Worm (Caenorhabditis elegans) whole organism, late embryonic: Measurements from ENCODE around the gene ZC443.4.
A peak's percentile ranks its signal among the peaks of the same experiment; 100 is the strongest.

Source experiments
- F13H6.1 ChIP-seq: sonication (generic microtip); optimal IDR thresholded peaks from 2 replicates; lab custom pipeline; 2016; ENCODE audit warnings: missing genetic modification characterization, missing compliant biosample characterization
- K02D7.2 ChIP-seq: sonication (generic microtip); optimal IDR thresholded peaks from 2 replicates; lab custom pipeline; 2017; ENCODE audit warnings: mild to moderate bottlenecking, missing genetic modification characterization, missing compliant biosample characterization
- T23F11.4 ChIP-seq: fragments of 200-800 bp; sonication (Bioruptor generic); optimal IDR thresholded peaks from 2 replicates; lab custom pipeline; 2018; ENCODE audit warnings: mild to moderate bottlenecking, missing genetic modification characterization, missing compliant biosample characterization
- Y22D7AL.16 ChIP-seq: sonication (generic microtip); optimal IDR thresholded peaks from 2 replicates; lab custom pipeline; 2016; ENCODE audit warnings: missing genetic modification characterization, missing compliant biosample characterization
- ama-1 ChIP-seq: fragments of 150-350 bp; optimal IDR thresholded peaks from 2 replicates; lab custom pipeline; 2014
- ceh-14 ChIP-seq: sonication (generic microtip); optimal IDR thresholded peaks from 2 replicates; lab custom pipeline; 2016; ENCODE audit warnings: missing genotype, missing genetic modification characterization, missing compliant biosample characterization
- ceh-18 ChIP-seq: sonication (generic microtip); optimal IDR thresholded peaks from 2 replicates; lab custom pipeline; 2016; ENCODE audit warnings: missing genetic modification characterization, missing compliant biosample characterization
- ceh-19 ChIP-seq: fragments of 200-800 bp; sonication (Bioruptor generic); optimal IDR thresholded peaks from 2 replicates; lab custom pipeline; 2018; ENCODE audit warnings: mild to moderate bottlenecking, missing genetic modification characterization, missing compliant biosample characterization
- ceh-2 ChIP-seq: sonication (generic microtip); optimal IDR thresholded peaks from 2 replicates; lab custom pipeline; 2016; ENCODE audit warnings: missing genotype, missing genetic modification characterization, missing compliant biosample characterization
- ceh-22 ChIP-seq: sonication (generic microtip); optimal IDR thresholded peaks from 2 replicates; lab custom pipeline; 2017; ENCODE audit warnings: missing biosample characterization, missing genetic modification characterization
- ceh-24 ChIP-seq: sonication (generic microtip); optimal IDR thresholded peaks from 2 replicates; lab custom pipeline; 2016; ENCODE audit warnings: mild to moderate bottlenecking, missing genetic modification characterization, missing compliant biosample characterization
- ceh-31 ChIP-seq: sonication (generic microtip); optimal IDR thresholded peaks from 2 replicates; lab custom pipeline; 2016; ENCODE audit warnings: missing genetic modification characterization, missing compliant biosample characterization
- ceh-34 ChIP-seq: sonication (generic microtip); optimal IDR thresholded peaks from 2 replicates; lab custom pipeline; 2016; ENCODE audit warnings: mild to moderate bottlenecking, missing genetic modification characterization, missing compliant biosample characterization
- ceh-48 ChIP-seq: sonication (generic microtip); optimal IDR thresholded peaks from 2 replicates; lab custom pipeline; 2016; ENCODE audit warnings: missing genetic modification characterization, inconsistent platforms, missing compliant biosample characterization
- ceh-9 ChIP-seq: sonication (generic microtip); optimal IDR thresholded peaks from 2 replicates; lab custom pipeline; 2016; ENCODE audit warnings: mild to moderate bottlenecking, missing genetic modification characterization, inconsistent platforms, missing compliant biosample characterization
- che-1 ChIP-seq: sonication (generic microtip); optimal IDR thresholded peaks from 2 replicates; lab custom pipeline; 2016; ENCODE audit warnings: mild to moderate bottlenecking, missing genetic modification characterization, missing compliant biosample characterization
- dmd-4 ChIP-seq: sonication (generic microtip); optimal IDR thresholded peaks from 2 replicates; lab custom pipeline; 2016; ENCODE audit warnings: borderline replicate concordance, missing genetic modification characterization, missing compliant biosample characterization
- elt-2 ChIP-seq: sonication (generic microtip); optimal IDR thresholded peaks from 2 replicates; lab custom pipeline; 2016; ENCODE audit warnings: missing genetic modification reagents, missing genetic modification characterization, missing compliant biosample characterization
- fax-1 ChIP-seq: sonication (generic microtip); optimal IDR thresholded peaks from 2 replicates; lab custom pipeline; 2016; ENCODE audit warnings: missing genotype, missing genetic modification characterization, missing compliant biosample characterization
- gmeb-2 ChIP-seq: sonication (generic microtip); optimal IDR thresholded peaks from 2 replicates; lab custom pipeline; 2016; ENCODE audit warnings: missing genetic modification characterization, inconsistent platforms, missing compliant biosample characterization
- lim-6 ChIP-seq: sonication (generic microtip); optimal IDR thresholded peaks from 2 replicates; lab custom pipeline; 2016; ENCODE audit warnings: missing genetic modification characterization, missing compliant biosample characterization
- madf-2 ChIP-seq: sonication (generic microtip); optimal IDR thresholded peaks from 2 replicates; lab custom pipeline; 2017; ENCODE audit warnings: missing genetic modification characterization, missing compliant biosample characterization
- nfya-1 ChIP-seq: sonication (generic microtip); optimal IDR thresholded peaks from 2 replicates; lab custom pipeline; 2017; ENCODE audit warnings: missing genetic modification characterization, mild to moderate bottlenecking, missing compliant biosample characterization, antibody characterized with exemption, moderate library complexity
- nhr-11 ChIP-seq: fragments of 150-350 bp; optimal IDR thresholded peaks from 2 replicates; lab custom pipeline; 2014; ENCODE audit warnings: missing biosample characterization, missing genetic modification characterization
- nhr-232 ChIP-seq: sonication (generic microtip); optimal IDR thresholded peaks from 2 replicates; lab custom pipeline; 2016; ENCODE audit warnings: missing genetic modification characterization, missing compliant biosample characterization
- npax-4 ChIP-seq: sonication (generic microtip); optimal IDR thresholded peaks from 2 replicates; lab custom pipeline; 2016; ENCODE audit warnings: missing genetic modification characterization, missing compliant biosample characterization
- pag-3 ChIP-seq: sonication (generic microtip); optimal IDR thresholded peaks from 2 replicates; lab custom pipeline; 2016; ENCODE audit warnings: missing compliant biosample characterization, missing genetic modification characterization, borderline replicate concordance
- pat-9 ChIP-seq: fragments of 200-800 bp; sonication (Bioruptor generic); optimal IDR thresholded peaks from 2 replicates; lab custom pipeline; 2018; ENCODE audit warnings: mild to moderate bottlenecking, missing genetic modification characterization, moderate library complexity, missing compliant biosample characterization
- pax-1 ChIP-seq: fragments of 150-350 bp; optimal IDR thresholded peaks from 2 replicates; lab custom pipeline; 2014; ENCODE audit warnings: missing biosample characterization, missing genetic modification characterization
- pqm-1 ChIP-seq: sonication (generic microtip); optimal IDR thresholded peaks from 2 replicates; lab custom pipeline; 2016; ENCODE audit warnings: missing genetic modification characterization, missing compliant biosample characterization
- pros-1 ChIP-seq: fragments of 150-350 bp; optimal IDR thresholded peaks from 2 replicates; lab custom pipeline; 2014; ENCODE audit warnings: missing biosample characterization, missing genetic modification reagents, missing genetic modification characterization
- ref-2 ChIP-seq: sonication (generic microtip); optimal IDR thresholded peaks from 2 replicates; lab custom pipeline; 2016; ENCODE audit warnings: missing genetic modification characterization, missing compliant biosample characterization
- rnt-1 ChIP-seq: sonication (generic microtip); optimal IDR thresholded peaks from 2 replicates; lab custom pipeline; 2016; ENCODE audit warnings: missing genetic modification characterization, missing compliant biosample characterization
- sox-2 ChIP-seq: fragments of 200-800 bp; sonication (Bioruptor generic); IDR thresholded peaks from 2 replicates; pipeline ENCODE4 v1.3.6; 2022; ENCODE audit warnings: missing genetic modification reagents, missing genetic modification characterization, missing compliant biosample characterization
- sox-4 ChIP-seq: sonication (generic microtip); optimal IDR thresholded peaks from 2 replicates; lab custom pipeline; 2017; ENCODE audit warnings: mild to moderate bottlenecking, missing genetic modification characterization, inconsistent platforms, missing compliant biosample characterization
- ttx-3 ChIP-seq: sonication (generic microtip); optimal IDR thresholded peaks from 2 replicates; lab custom pipeline; 2016; ENCODE audit warnings: missing genetic modification reagents, missing genetic modification characterization, missing compliant biosample characterization

ZC443.4 gene

DNA sequence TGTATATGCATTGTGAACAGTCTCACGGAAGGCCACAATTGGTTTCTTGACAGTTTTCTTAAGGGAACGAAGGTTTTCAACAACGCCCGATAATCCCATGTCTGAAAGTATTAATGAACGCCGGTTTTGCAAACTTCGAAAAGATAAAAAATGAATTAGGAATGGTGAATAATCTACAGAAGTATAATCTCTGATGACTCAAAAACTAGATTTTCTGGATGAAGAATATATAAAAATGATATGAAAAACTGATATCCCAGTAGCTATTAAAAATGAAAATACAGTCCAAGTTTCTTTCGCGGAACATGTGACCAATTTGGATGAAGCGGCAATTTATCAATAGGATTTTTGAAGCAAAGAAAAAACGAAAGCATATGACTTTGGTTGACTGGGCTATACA is 5.7 kb downstream of the ZC443.4 start, which contains the start of gene ZC443.3:
Gene ZC443.3, minus strand, starts transcription at position 101 of the 400 bp plus-strand sequence.
- TF ChIP-seq rnt-1 (tag; lab: Kevin White, UChicago) (no peak), ref-2 (tag; lab: Kevin White, UChicago) (no peak), nhr-232 (no peak), ttx-3 (tag; lab: Kevin White, UChicago) (no peak), ceh-48 (tag; lab: Kevin White, UChicago) (no peak), dmd-4 (tag; lab: Kevin White, UChicago) (no peak), pag-3 (tag; lab: Kevin White, UChicago) (no peak), lim-6 (no peak), pax-1 (tag; lab: Kevin White, UChicago) (no peak), ceh-2 (tag; lab: Kevin White, UChicago) (no peak), pqm-1 (tag; lab: Kevin White, UChicago) (no peak), Y22D7AL.16 (tag; lab: Kevin White, UChicago) (no peak), ceh-14 (tag; lab: Kevin White, UChicago) (no peak), K02D7.2 (no peak), ceh-34 (tag; lab: Kevin White, UChicago) (no peak), ceh-24 (tag; lab: Kevin White, UChicago) (no peak)

DNA sequence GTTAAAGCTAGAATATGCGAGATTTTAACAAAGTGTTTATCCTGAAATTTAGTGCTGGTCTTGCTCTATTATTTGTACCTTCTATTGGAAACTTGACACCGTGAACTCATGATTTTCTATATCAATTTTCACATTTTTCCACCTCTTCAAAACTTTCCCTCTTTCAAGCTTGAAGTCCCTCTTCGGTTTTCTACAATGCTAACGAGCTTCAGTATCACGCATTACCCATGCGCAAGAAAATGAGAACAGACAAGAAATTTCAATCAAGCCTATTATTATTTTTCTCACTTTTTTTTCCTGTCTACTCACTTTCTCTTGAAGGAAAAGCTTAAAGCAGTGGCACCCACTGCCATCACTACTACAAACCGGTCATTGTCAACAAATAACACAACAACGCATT is 7.9 kb downstream of the ZC443.4 start:
- TF ChIP-seq sox-4 (tag; lab: Kevin White, UChicago) (no peak), nhr-232 (no peak), ceh-18 (tag; lab: Kevin White, UChicago) (no peak), ama-1 (lab: Kevin White, UChicago) (peak; percentile 62), F13H6.1 (tag; lab: Kevin White, UChicago) (no peak), ceh-34 (tag; lab: Kevin White, UChicago) (peak; percentile 31), T23F11.4 (GFP tag; lab: Kevin White, UChicago) (no peak), sox-2 (GFP tag; lab: Robert Waterston, UW) (no peak), ceh-22 (tag; lab: Kevin White, UChicago) (no peak)

DNA sequence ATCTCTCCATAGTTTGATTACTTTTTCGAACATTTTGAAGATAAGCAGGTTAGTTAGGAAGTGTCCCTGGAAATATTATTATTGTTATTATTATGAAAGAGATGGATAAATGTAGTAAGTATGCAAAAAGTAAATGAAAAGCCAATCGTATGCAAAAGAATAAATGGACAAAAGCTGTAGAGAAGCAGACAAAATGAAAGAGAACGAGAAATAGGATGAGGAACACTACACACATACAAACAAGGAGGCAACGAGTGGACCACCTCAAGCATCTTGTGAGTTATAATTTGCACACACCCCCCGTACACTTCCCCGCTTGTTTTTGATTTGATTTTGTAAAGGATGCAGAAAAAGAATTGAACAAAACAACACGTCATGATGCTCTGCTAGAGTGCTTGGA is 8.6 kb downstream of the ZC443.4 start, which contains the start of gene ZC443.2:
Gene ZC443.2, minus strand, starts transcription at position 67 of the 400 bp plus-strand sequence.
- peak; percentile 7 for TF ChIP-seq nfya-1 (tag; lab: Kevin White, UChicago)
- TF ChIP-seq che-1 (tag; lab: Kevin White, UChicago) = no peak

DNA sequence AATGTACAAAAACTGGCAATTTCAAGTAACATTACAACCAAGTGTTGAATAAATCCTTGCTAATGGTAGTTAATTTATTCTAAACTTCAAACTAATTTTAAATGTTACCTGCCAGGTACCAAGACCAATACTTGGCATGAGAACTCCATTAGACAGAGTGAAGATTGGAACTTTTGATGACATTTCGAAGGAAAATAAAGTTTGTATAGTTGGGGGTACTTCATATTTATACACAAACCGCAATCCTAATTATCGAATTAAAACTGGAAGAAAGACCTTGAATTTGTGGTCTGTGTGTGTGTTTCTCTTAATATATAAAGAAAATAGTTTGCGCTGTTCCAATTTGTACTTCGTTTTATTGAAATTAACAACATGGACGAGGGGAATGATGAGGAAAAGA is 9.8 kb downstream of the ZC443.4 start, which contains the start of gene ZC443.1:
Gene ZC443.1, minus strand, starts transcription at position 205 of the 400 bp plus-strand sequence.
- no peak for TF ChIP-seq ceh-19 (GFP tag; lab: Kevin White, UChicago)
- no peak for TF ChIP-seq fax-1 (tag; lab: Kevin White, UChicago)

DNA sequence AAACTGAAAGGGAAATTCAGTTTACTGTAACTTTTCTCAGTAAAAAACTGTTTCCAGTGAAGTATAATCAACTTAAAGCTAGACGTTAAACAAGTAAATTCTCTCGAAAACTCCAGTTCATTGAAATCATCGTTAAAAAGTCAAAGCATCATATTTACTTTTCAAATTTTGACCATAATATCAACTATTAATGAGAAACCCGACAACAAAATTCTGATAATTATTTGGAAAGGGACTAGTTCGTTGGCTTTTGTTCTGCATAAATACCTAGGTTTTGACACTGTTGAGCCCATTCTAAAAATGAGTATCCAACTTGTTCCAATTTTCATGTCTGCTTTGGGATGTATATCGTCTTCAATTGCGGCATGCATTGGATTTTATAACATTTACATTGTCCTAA is 13.5 kb downstream of the ZC443.4 start, which contains the start of gene ZC443.7:
Gene ZC443.7, plus strand, starts transcription at position 301 of the 400 bp plus-strand sequence.
- no peak for TF ChIP-seq elt-2 (tag; lab: Kevin White, UChicago)
- TF ChIP-seq K02D7.2 = no peak
- no peak for TF ChIP-seq madf-2 (tag; lab: Kevin White, UChicago)
- TF ChIP-seq nhr-11 (tag; lab: Kevin White, UChicago) = no peak
- TF ChIP-seq rnt-1 (tag; lab: Kevin White, UChicago) = no peak
- no peak for TF ChIP-seq pros-1 (tag; lab: Kevin White, UChicago)
- no peak for TF ChIP-seq F13H6.1 (tag; lab: Kevin White, UChicago)
- TF ChIP-seq ceh-31 (tag; lab: Kevin White, UChicago) = no peak
- TF ChIP-seq gmeb-2 (tag; lab: Kevin White, UChicago) = no peak
- no peak for TF ChIP-seq ceh-9 (tag; lab: Kevin White, UChicago)
- TF ChIP-seq ceh-48 (tag; lab: Kevin White, UChicago) = no peak
- TF ChIP-seq ref-2 (tag; lab: Kevin White, UChicago) = no peak
- TF ChIP-seq pqm-1 (tag; lab: Kevin White, UChicago) = no peak
- no peak for TF ChIP-seq pat-9 (tag; lab: Kevin White, UChicago)
- no peak for TF ChIP-seq ceh-24 (tag; lab: Kevin White, UChicago)
- TF ChIP-seq npax-4 (tag; lab: Kevin White, UChicago) = no peak
